Fruit fly (Drosophila melanogaster) whole organism, embryonic: ENCODE results near the gene CG32812.

Experiments used
- CG1024 ChIP-seq: fragments of 200-800 bp; sonication (Bioruptor generic); IDR thresholded peaks from 2 replicates; pipeline ENCODE4 v1.3.6; 2022; ENCODE audit warnings: missing biosample characterization, missing genetic modification characterization
- CG10462 ChIP-seq: fragments of 200-800 bp; sonication (Bioruptor generic); optimal IDR thresholded peaks from 2 replicates; lab custom pipeline; 2016; ENCODE audit warnings: missing biosample characterization, missing genetic modification characterization
- CG11723 ChIP-seq: fragments of 200-800 bp; sonication (Bioruptor generic); optimal IDR thresholded peaks from 2 replicates; lab custom pipeline; 2017; ENCODE audit warnings: missing biosample characterization, mild to moderate bottlenecking, missing genetic modification characterization
- CG12299 ChIP-seq: fragments of 200-800 bp; sonication (Bioruptor generic); optimal IDR thresholded peaks from 2 replicates; lab custom pipeline; 2018; ENCODE audit warnings: missing biosample characterization, mild to moderate bottlenecking, missing genetic modification characterization
- CG14667 ChIP-seq: fragments of 200-800 bp; sonication (Bioruptor generic); IDR thresholded peaks from 2 replicates; pipeline ENCODE4 v1.3.6; 2022; ENCODE audit warnings: missing biosample characterization, missing genetic modification characterization
- CG15479 ChIP-seq: fragments of 200-800 bp; sonication (Bioruptor generic); optimal IDR thresholded peaks from 3 replicates; lab custom pipeline; 2019; ENCODE audit warnings: missing biosample characterization, mild to moderate bottlenecking, missing genetic modification characterization, moderate library complexity
- CG1792 ChIP-seq: fragments of 200-800 bp; sonication (Bioruptor generic); optimal IDR thresholded peaks from 2 replicates; lab custom pipeline; 2016; ENCODE audit warnings: missing biosample characterization, missing genetic modification characterization
- CG2120 ChIP-seq: fragments of 200-800 bp; sonication (Bioruptor generic); optimal IDR thresholded peaks from 3 replicates; lab custom pipeline; 2016; ENCODE audit warnings: missing biosample characterization, missing genetic modification characterization
- CG2712 ChIP-seq: fragments of 200-800 bp; optimal IDR thresholded peaks from 3 replicates; lab custom pipeline; 2019; ENCODE audit warnings: missing biosample characterization, mild to moderate bottlenecking, missing genetic modification characterization, moderate library complexity
- CG2875 ChIP-seq: fragments of 200-800 bp; sonication (Bioruptor generic); optimal IDR thresholded peaks from 2 replicates; lab custom pipeline; 2017; ENCODE audit warnings: missing biosample characterization, mild to moderate bottlenecking, missing genetic modification characterization, missing genetic modification reagents
- CG3065 ChIP-seq: fragments of 200-800 bp; sonication (Bioruptor generic); optimal IDR thresholded peaks from 2 replicates; lab custom pipeline; 2016; ENCODE audit warnings: missing biosample characterization, missing genetic modification characterization
- CG32767 ChIP-seq: fragments of 200-800 bp; sonication (Bioruptor generic); IDR thresholded peaks from 2 replicates; pipeline ENCODE4 v1.3.6; 2022; ENCODE audit warnings: missing biosample characterization, missing genetic modification characterization
- CG33213 ChIP-seq: fragments of 200-800 bp; sonication (Bioruptor generic); optimal IDR thresholded peaks from 3 replicates; lab custom pipeline; 2016; ENCODE audit warnings: missing biosample characterization, missing genetic modification characterization
- CG33557 ChIP-seq: fragments of 200-800 bp; sonication (Bioruptor generic); optimal IDR thresholded peaks from 2 replicates; lab custom pipeline; 2019; ENCODE audit warnings: missing biosample characterization, mild to moderate bottlenecking, missing genetic modification characterization, moderate library complexity
- CG34422 ChIP-seq: fragments of 200-800 bp; sonication (Bioruptor generic); IDR thresholded peaks from 3 replicates; pipeline ENCODE4 v1.3.6; 2022; ENCODE audit warnings: missing biosample characterization, missing genetic modification characterization
- CG4282 ChIP-seq: fragments of 200-800 bp; sonication (Bioruptor generic); optimal IDR thresholded peaks from 2 replicates; lab custom pipeline; 2016; ENCODE audit warnings: missing biosample characterization, missing genetic modification characterization
- CG4404 ChIP-seq: fragments of 200-800 bp; sonication (Bioruptor generic); IDR thresholded peaks from 2 replicates; pipeline ENCODE4 v1.3.6; 2022; ENCODE audit warnings: missing biosample characterization, missing genetic modification characterization
- CG4617 ChIP-seq: fragments of 200-800 bp; sonication (Bioruptor generic); optimal IDR thresholded peaks from 3 replicates; lab custom pipeline; 2016; ENCODE audit warnings: missing biosample characterization, missing genetic modification characterization, borderline replicate concordance
- CG6854 ChIP-seq: fragments of 200-800 bp; sonication (Bioruptor generic); optimal IDR thresholded peaks from 3 replicates; lab custom pipeline; 2017; ENCODE audit warnings: missing biosample characterization, mild to moderate bottlenecking, missing genetic modification characterization
- CG7839 ChIP-seq: fragments of 200-800 bp; sonication (Bioruptor generic); optimal IDR thresholded peaks from 3 replicates; lab custom pipeline; 2018; ENCODE audit warnings: missing biosample characterization, mild to moderate bottlenecking, missing genetic modification characterization, moderate library complexity
- CG8765 ChIP-seq: fragments of 200-800 bp; sonication (Bioruptor generic); IDR thresholded peaks from 2 replicates; pipeline ENCODE4 v1.3.6; 2022; ENCODE audit warnings: missing biosample characterization, missing genetic modification characterization
- CG9609 ChIP-seq: fragments of 200-800 bp; sonication (Bioruptor generic); optimal IDR thresholded peaks from 3 replicates; lab custom pipeline; 2016; ENCODE audit warnings: missing biosample characterization, missing genetic modification characterization
- Dll ChIP-seq: fragments of 200-800 bp; sonication (Bioruptor generic); IDR thresholded peaks from 4 replicates; pipeline ENCODE4 v1.3.6; 2022; ENCODE audit warnings: missing biosample characterization, missing genetic modification characterization; ENCODE audit not compliant: partially characterized antibody
- Hr78 ChIP-seq, 2 experiments: fragments of 200-800 bp in 1 of 2; fragments of >200 bp in 1 of 2; sonication (Bioruptor generic) in 1 of 2; optimal IDR thresholded peaks; 2 replicates each; lab custom pipeline; 2017 to 2019; ENCODE audit warnings: missing biosample characterization in 2 of 2, missing genetic modification characterization in 2 of 2, mild to moderate bottlenecking in 1 of 2, moderate library complexity in 1 of 2
- Jarid2 ChIP-seq: fragments of 200-800 bp; sonication (Bioruptor generic); optimal IDR thresholded peaks from 3 replicates; lab custom pipeline; 2017; ENCODE audit warnings: mild to moderate bottlenecking, missing biosample characterization, missing genetic modification reagents, missing genetic modification characterization
- Kr ChIP-seq: fragments of 200-800 bp; sonication (Bioruptor generic); optimal IDR thresholded peaks from 2 replicates; lab custom pipeline; 2017; ENCODE audit warnings: missing biosample characterization, mild to moderate bottlenecking, missing genetic modification characterization
- Max ChIP-seq: fragments of 200-800 bp; sonication (Bioruptor generic); optimal IDR thresholded peaks from 2 replicates; lab custom pipeline; 2016; ENCODE audit warnings: missing biosample characterization, mild to moderate bottlenecking, missing genetic modification characterization
- NFAT ChIP-seq: fragments of 200-800 bp; sonication (Bioruptor generic); IDR thresholded peaks from 2 replicates; pipeline ENCODE4 v1.3.6; 2022; ENCODE audit warnings: missing biosample characterization, missing genetic modification characterization
- NK7.1 ChIP-seq: fragments of 200-800 bp; sonication (Bioruptor generic); optimal IDR thresholded peaks from 3 replicates; lab custom pipeline; 2016; ENCODE audit warnings: missing biosample characterization, missing genetic modification characterization
- Rfx ChIP-seq: fragments of 200-800 bp; sonication (Bioruptor generic); IDR thresholded peaks from 2 replicates; pipeline ENCODE4 v1.3.6; 2022; ENCODE audit warnings: missing biosample characterization, missing genetic modification characterization
- Six4 ChIP-seq: fragments of 200-800 bp; sonication (Bioruptor generic); optimal IDR thresholded peaks from 2 replicates; lab custom pipeline; 2016; ENCODE audit warnings: missing biosample characterization, missing genetic modification characterization
- Taf1 ChIP-seq: fragments of 200-800 bp; sonication (Bioruptor generic); IDR thresholded peaks from 2 replicates; pipeline ENCODE4 v1.3.6; 2022; ENCODE audit warnings: missing biosample characterization, missing genetic modification characterization
- Vsx1 ChIP-seq: fragments of 200-800 bp; sonication (Bioruptor generic); optimal IDR thresholded peaks from 2 replicates; lab custom pipeline; 2017; ENCODE audit warnings: missing biosample characterization, mild to moderate bottlenecking, missing genetic modification characterization, missing genetic modification reagents
- amos ChIP-seq: fragments of 200-800 bp; sonication (Bioruptor generic); IDR thresholded peaks from 2 replicates; pipeline ENCODE4 v1.3.6; 2022; ENCODE audit warnings: missing biosample characterization, missing genetic modification characterization; ENCODE audit not compliant: partially characterized antibody
- ara ChIP-seq: fragments of 200-800 bp; sonication (Bioruptor generic); IDR thresholded peaks from 2 replicates; pipeline ENCODE4 v1.3.6; 2022; ENCODE audit warnings: missing biosample characterization, missing genetic modification characterization
- ase ChIP-seq: fragments of 200-800 bp; sonication (Bioruptor generic); IDR thresholded peaks from 3 replicates; pipeline ENCODE4 v1.3.6; 2022; ENCODE audit warnings: missing biosample characterization, missing genetic modification characterization
- bowl ChIP-seq: fragments of 200-800 bp; sonication (Bioruptor generic); IDR thresholded peaks from 2 replicates; pipeline ENCODE4 v1.3.6; 2022; ENCODE audit warnings: missing biosample characterization, missing genetic modification characterization
- caup ChIP-seq: fragments of 200-800 bp; sonication (Bioruptor generic); optimal IDR thresholded peaks from 3 replicates; lab custom pipeline; 2017; ENCODE audit warnings: missing biosample characterization, mild to moderate bottlenecking, missing genetic modification characterization, moderate library complexity; ENCODE audit not compliant: severe bottlenecking
- crol ChIP-seq: fragments of 200-800 bp; sonication (Bioruptor generic); IDR thresholded peaks from 2 replicates; pipeline ENCODE4 v1.3.6; 2022; ENCODE audit warnings: missing biosample characterization, missing genetic modification characterization
- disco-r ChIP-seq: fragments of 200-800 bp; sonication (Bioruptor generic); optimal IDR thresholded peaks from 2 replicates; lab custom pipeline; 2016; ENCODE audit warnings: missing biosample characterization, missing genetic modification characterization
- eyg ChIP-seq: fragments of 200-800 bp; sonication (Bioruptor generic); optimal IDR thresholded peaks from 3 replicates; lab custom pipeline; 2016; ENCODE audit warnings: missing biosample characterization, missing genetic modification characterization
- gcm2 ChIP-seq: fragments of 200-800 bp; sonication (Bioruptor generic); optimal IDR thresholded peaks from 2 replicates; lab custom pipeline; 2016; ENCODE audit warnings: missing biosample characterization, missing genetic modification characterization
- h ChIP-seq: fragments of >200 bp; optimal IDR thresholded peaks from 2 replicates; lab custom pipeline; 2017
- lov ChIP-seq, 2 experiments: fragments of 200-800 bp in 1 of 2; fragments of >200 bp in 1 of 2; sonication (Bioruptor generic) in 1 of 2; IDR thresholded peaks in 1 of 2; optimal IDR thresholded peaks in 1 of 2; 2 replicates in 1 of 2; 3 replicates in 1 of 2; pipeline versions ENCODE4 v1.3.6 to Lab custom; 2017 to 2022; ENCODE audit warnings: missing biosample characterization in 1 of 2, missing genetic modification characterization in 1 of 2
- nmo ChIP-seq: fragments of 200-800 bp; sonication (Bioruptor generic); optimal IDR thresholded peaks from 2 replicates; lab custom pipeline; 2018; ENCODE audit warnings: missing biosample characterization, mild to moderate bottlenecking, missing genetic modification characterization, moderate library complexity
- otp ChIP-seq: fragments of 200-800 bp; sonication (Bioruptor generic); IDR thresholded peaks from 3 replicates; pipeline ENCODE4, ENCODE4 v1.3.6; 2022; ENCODE audit warnings: missing biosample characterization, missing genetic modification characterization
- prd ChIP-seq, 3 experiments: fragments of >200 bp in 2 of 3; fragments of 200-800 bp in 1 of 3; sonication (Bioruptor generic) in 1 of 3; optimal IDR thresholded peaks in 2 of 3; IDR thresholded peaks in 1 of 3; 2 replicates in 2 of 3; 3 replicates in 1 of 3; pipeline versions ENCODE4 v1.3.6 to Lab custom; 2017 to 2022; ENCODE audit warnings: missing biosample characterization in 1 of 3, missing genetic modification characterization in 1 of 3
- ro ChIP-seq: fragments of 200-800 bp; sonication (Bioruptor generic); IDR thresholded peaks from 2 replicates; pipeline ENCODE4 v1.3.6; 2022; ENCODE audit warnings: missing biosample characterization, missing genetic modification characterization
- trh ChIP-seq: fragments of 200-800 bp; sonication (Bioruptor generic); optimal IDR thresholded peaks from 2 replicates; lab custom pipeline; 2016; ENCODE audit warnings: missing biosample characterization, missing genetic modification characterization
- tup ChIP-seq: fragments of 200-800 bp; sonication (Bioruptor generic); optimal IDR thresholded peaks from 2 replicates; lab custom pipeline; 2016; ENCODE audit warnings: missing biosample characterization, mild to moderate bottlenecking, missing genetic modification characterization, moderate library complexity
- zfh2 ChIP-seq: fragments of 200-800 bp; sonication (Bioruptor generic); optimal IDR thresholded peaks from 2 replicates; lab custom pipeline; 2016; ENCODE audit warnings: missing biosample characterization, missing genetic modification characterization

Gene CG32812

DNA sequence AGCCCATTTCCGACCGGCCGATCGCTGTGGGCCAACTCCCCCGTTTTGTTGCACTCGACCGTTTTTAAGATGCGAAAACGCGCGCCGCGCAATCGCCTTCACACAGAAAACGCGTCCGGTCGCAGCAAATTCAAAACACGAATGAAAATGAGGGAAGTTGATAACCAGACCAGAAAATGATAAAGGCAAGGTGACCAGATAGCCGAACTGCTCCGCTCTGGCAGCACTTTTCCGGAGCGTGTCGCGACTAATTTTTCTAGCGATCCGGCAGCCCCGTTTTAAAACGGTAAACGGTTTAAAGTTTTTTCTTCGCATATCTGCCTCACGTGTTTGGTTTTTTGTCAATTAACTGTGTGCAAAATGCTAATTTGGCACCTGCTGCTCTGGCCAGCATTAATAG, 35.1 kb downstream of the CG32812 start, which contains the start of gene DAAM (continued):
- TF ChIP-seq prd (optimal IDR thresholded peaks at IDR 0.05; lab: Kevin White, UChicago) (no peak), prd (GFP tag; IDR thresholded peaks at IDR 0.05; lab: Robert Waterston, UW) (no peak), nmo (GFP tag; lab: Kevin White, UChicago) (peak; percentile 48), CG7839 (tag; lab: Kevin White, UChicago) (no peak), CG11723 (GFP tag; lab: Kevin White, UChicago) (peak; percentile 3), Dll (GFP tag; lab: Robert Waterston, UW) (0 out of 4 replicates have a peak, but pooled peaks have one; percentile 26), tup (GFP tag; lab: Kevin White, UChicago) (no peak), CG4404 (no peak), CG2712 (tag; lab: Kevin White, UChicago) (no peak), CG8765 (GFP tag; lab: Robert Waterston, UW) (no peak), NK7.1 (GFP tag; lab: Kevin White, UChicago) (peak; percentile 3), CG2875 (no peak), Kr (GFP tag; lab: Kevin White, UChicago) (no peak), CG4282 (GFP tag; lab: Kevin White, UChicago) (peak; percentile 28), ro (GFP tag; lab: Robert Waterston, UW) (no peak), CG15479 (peak; percentile 61), CG10462 (GFP tag; lab: Kevin White, UChicago) (no peak), CG1024 (GFP tag; lab: Robert Waterston, UW) (no peak), ara (GFP tag; lab: Robert Waterston, UW) (no peak), Vsx1 (GFP tag; lab: Kevin White, UChicago) (no peak), CG32767 (GFP tag; lab: Robert Waterston, UW) (0 out of 2 replicates have a peak, but pooled peaks have one; percentile 23), otp (GFP tag; lab: Robert Waterston, UW) (no peak), disco-r (GFP tag; lab: Kevin White, UChicago) (peak; percentile 7), bowl (GFP tag; lab: Robert Waterston, UW) (no peak), CG9609 (GFP tag; lab: Kevin White, UChicago) (peak; percentile 20), CG14667 (GFP tag; lab: Robert Waterston, UW) (no peak), CG2120 (GFP tag; lab: Kevin White, UChicago) (no peak), crol (no peak), CG33213 (peak; percentile 80), Max (no peak), Jarid2 (GFP tag; lab: Kevin White, UChicago) (peak; percentile 35), Six4 (GFP tag; lab: Kevin White, UChicago) (no peak), CG33557 (GFP tag; lab: Kevin White, UChicago) (no peak), CG6854 (GFP tag; lab: Kevin White, UChicago) (peak; percentile 28), amos (peak; percentile 63), CG3065 (no peak), caup (GFP tag; lab: Kevin White, UChicago) (peak; percentile 79), CG12299 (no peak), Rfx (GFP tag; lab: Robert Waterston, UW) (peak; percentile 78), eyg (no peak), CG34422 (GFP tag; lab: Robert Waterston, UW) (peak; percentile 48; the same call in 1 of the 3 replicates), CG4617 (GFP tag; lab: Kevin White, UChicago) (no peak), lov (optimal IDR thresholded peaks at IDR 0.05; lab: Kevin White, UChicago) (no peak), lov (GFP tag; IDR thresholded peaks at IDR 0.05; lab: Robert Waterston, UW) (no peak), gcm2 (GFP tag; lab: Kevin White, UChicago) (no peak), CG1792 (GFP tag; lab: Kevin White, UChicago) (no peak), h (lab: Kevin White, UChicago) (no peak), trh (GFP tag; lab: Kevin White, UChicago) (no peak), zfh2 (GFP tag; lab: Kevin White, UChicago) (peak; percentile 53), Hr78 (GFP tag; optimal IDR thresholded peaks at IDR 0.05; lab: Kevin White, UChicago) (no peak), ase (GFP tag; lab: Robert Waterston, UW) (no peak), Taf1 (GFP tag; lab: Robert Waterston, UW) (no peak), NFAT (peak; percentile 69)
